Fruit fly (Drosophila melanogaster): ENCODE data around the gene Dhc1.

The Dhc1 gene

DNA sequence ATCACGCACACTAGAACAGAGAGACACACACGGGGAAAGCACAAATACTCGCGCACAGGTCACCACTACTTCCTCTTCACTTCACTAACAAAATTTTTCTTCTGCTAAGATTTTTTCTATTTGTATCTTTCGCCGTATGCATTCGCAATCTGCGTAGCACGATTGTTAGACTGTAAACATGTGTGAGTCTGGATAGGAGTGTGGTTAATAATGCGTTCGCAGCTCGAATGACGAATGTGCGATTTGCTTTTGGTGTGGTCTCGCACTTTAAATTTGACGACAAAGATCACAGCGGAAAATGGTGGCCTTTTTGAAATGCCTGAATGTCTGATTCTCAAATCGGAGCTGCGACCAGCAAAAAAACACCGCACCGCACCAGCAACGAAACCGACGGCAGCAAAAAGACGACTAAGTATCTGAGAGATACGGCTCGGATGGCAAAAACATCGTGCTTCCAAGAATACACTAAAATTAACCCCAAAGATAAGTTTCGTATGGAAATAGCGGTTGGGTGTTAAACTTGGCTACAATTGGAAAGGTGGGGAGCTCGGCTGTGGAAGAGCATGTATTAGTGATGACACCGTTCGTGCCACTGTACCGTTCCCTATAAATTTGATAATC lies 30.7 kb upstream of the Dhc1 start, which contains the start of gene Unc-115a (continued):
- TF ChIP-seq vfl (GFP tag; optimal IDR thresholded peaks at IDR 0.05): peak; percentile 39
- no peak for TF ChIP-seq Mrtf (GFP tag; IDR thresholded peaks at IDR 0.05)
- no peak for TF ChIP-seq Hmx (GFP tag; optimal IDR thresholded peaks at IDR 0.05)
- peak; percentile 97 for TF ChIP-seq pzg (GFP tag; optimal IDR thresholded peaks at IDR 0.05)
- TF ChIP-seq Camta (GFP tag; optimal IDR thresholded peaks at IDR 0.05): peak; percentile 34
- peak; percentile 6 for TF ChIP-seq pum (GFP tag; optimal IDR thresholded peaks at IDR 0.05)
- TF ChIP-seq ERR (GFP tag; optimal IDR thresholded peaks at IDR 0.05): peak; percentile 51
- peak; percentile 23 for TF ChIP-seq Fer1 (GFP tag; optimal IDR thresholded peaks at IDR 0.05)
- TF ChIP-seq sob (GFP tag; IDR thresholded peaks at IDR 0.05): no peak
- TF ChIP-seq CG17328 (GFP tag; IDR thresholded peaks at IDR 0.05): no peak
- no peak for TF ChIP-seq lmd (GFP tag; IDR thresholded peaks at IDR 0.05)
- peak; percentile 56 for TF ChIP-seq CG4282 (GFP tag; optimal IDR thresholded peaks at IDR 0.05)
- TF ChIP-seq CG4707 (GFP tag; optimal IDR thresholded peaks at IDR 0.05): no peak
- TF ChIP-seq Xbp1 (GFP tag; optimal IDR thresholded peaks at IDR 0.05): peak; percentile 30
- TF ChIP-seq al (GFP tag; IDR thresholded peaks at IDR 0.05): no peak
- TF ChIP-seq tup (GFP tag; optimal IDR thresholded peaks at IDR 0.05): no peak
- TF ChIP-seq klu (GFP tag; IDR thresholded peaks at IDR 0.05): no peak
- peak; percentile 76 for TF ChIP-seq CG33213 (GFP tag; optimal IDR thresholded peaks at IDR 0.05)
- no peak for TF ChIP-seq bowl (GFP tag; IDR thresholded peaks at IDR 0.05)
- TF ChIP-seq CG12769 (tag; optimal IDR thresholded peaks at IDR 0.05): peak; percentile 62
- no peak for TF ChIP-seq Nf-YA (GFP tag; IDR thresholded peaks at IDR 0.05)
- TF ChIP-seq CG12071 (GFP tag; optimal IDR thresholded peaks at IDR 0.05): no peak
- peak; percentile 3 for TF ChIP-seq scrt (GFP tag; optimal IDR thresholded peaks at IDR 0.05)
- peak; percentile 34 for TF ChIP-seq CG4617 (GFP tag; optimal IDR thresholded peaks at IDR 0.05; ENCODE audit: borderline replicate concordance)
- TF ChIP-seq CG33557 (GFP tag; optimal IDR thresholded peaks at IDR 0.05): peak; percentile 26
- peak; percentile 67 for TF ChIP-seq CG7987 (GFP tag; optimal IDR thresholded peaks at IDR 0.05)
- peak in 1 of 3 experiments; percentile 53 for TF ChIP-seq Stat92E (GFP tag; optimal IDR thresholded peaks at IDR 0.05)
- no peak for TF ChIP-seq fu2 (GFP tag; optimal IDR thresholded peaks at IDR 0.05)
- no peak for TF ChIP-seq nerfin-2 (GFP tag; IDR thresholded peaks at IDR 0.05; ENCODE audit: partially characterized antibody)
- peak; percentile 60 for TF ChIP-seq her (GFP tag; optimal IDR thresholded peaks at IDR 0.05)
- peak; percentile 99 for TF ChIP-seq pita (GFP tag; optimal IDR thresholded peaks at IDR 0.05)
- no peak for TF ChIP-seq CG2129 (GFP tag; IDR thresholded peaks at IDR 0.05; ENCODE audit: partially characterized antibody)
- no peak for TF ChIP-seq HHEX (GFP tag; optimal IDR thresholded peaks at IDR 0.05)
- TF ChIP-seq CG31365 (tag; optimal IDR thresholded peaks at IDR 0.05): peak; percentile 42
- peak; percentile 34 for TF ChIP-seq CG30020 (tag; optimal IDR thresholded peaks at IDR 0.05)
- peak; percentile 20 for TF ChIP-seq CG18764 (GFP tag; optimal IDR thresholded peaks at IDR 0.05)
- TF ChIP-seq Meics (GFP tag; optimal IDR thresholded peaks at IDR 0.05): peak; percentile 44
- TF ChIP-seq CG6175 (GFP tag; IDR thresholded peaks at IDR 0.05): no peak
- peak; percentile 29 for TF ChIP-seq CG30403 (GFP tag; optimal IDR thresholded peaks at IDR 0.05)
- TF ChIP-seq CG16815 (GFP tag; optimal IDR thresholded peaks at IDR 0.05): no peak
- peak; percentile 61 for TF ChIP-seq caup (GFP tag; optimal IDR thresholded peaks at IDR 0.05; ENCODE audit: severe bottlenecking)
- no peak for TF ChIP-seq Taf1 (GFP tag; IDR thresholded peaks at IDR 0.05)
- TF ChIP-seq Sry-β (GFP tag; optimal IDR thresholded peaks at IDR 0.05): no peak
- TF ChIP-seq sr (GFP tag; IDR thresholded peaks at IDR 0.05): no peak
- TF ChIP-seq stc (GFP tag; IDR thresholded peaks at IDR 0.05): no peak
- TF ChIP-seq CG14050 (GFP tag; IDR thresholded peaks at IDR 0.05): no peak
- peak; percentile 24 for TF ChIP-seq Hr3 (GFP tag; optimal IDR thresholded peaks at IDR 0.05)
- TF ChIP-seq CG11695 (GFP tag; IDR thresholded peaks at IDR 0.05): no peak
- no peak for TF ChIP-seq E2f2 (GFP tag; IDR thresholded peaks at IDR 0.05)
- no peak for TF ChIP-seq Tbp (GFP tag; optimal IDR thresholded peaks at IDR 0.05)
